Worm (Caenorhabditis elegans) whole organism, midembryonic: Measurements from ENCODE around the gene sahd-1.

Source experiments
- T22C8.4 ChIP-seq: fragments of 200-800 bp; sonication (Bioruptor generic); IDR thresholded peaks from 2 replicates; pipeline ENCODE4 v1.3.6; 2022; ENCODE audit warnings: missing genetic modification characterization, missing compliant biosample characterization
- flt-1 ChIP-seq: fragments of 200-800 bp; sonication (Bioruptor generic); IDR thresholded peaks from 2 replicates; pipeline ENCODE4 v1.3.6; 2022; ENCODE audit warnings: missing genetic modification characterization, missing compliant biosample characterization
- klf-2 ChIP-seq: fragments of 200-800 bp; sonication (Bioruptor generic); conservative IDR thresholded peaks from 2 replicates; pipeline ENCODE4 v1.3.6; 2022; ENCODE audit warnings: missing genetic modification reagents, missing genetic modification characterization, missing compliant biosample characterization
- ref-1 ChIP-seq: fragments of 200-800 bp; sonication (Bioruptor generic); conservative IDR thresholded peaks from 2 replicates; pipeline ENCODE4 v1.3.6; 2022; ENCODE audit warnings: missing genetic modification reagents, missing genetic modification characterization, missing compliant biosample characterization

- TF ChIP-seq klf-2 (GFP tag; lab: Robert Waterston, UW) (no peak), T22C8.4 (GFP tag; lab: Robert Waterston, UW) (peak; percentile 72), ref-1 (GFP tag; lab: Robert Waterston, UW) (no peak), flt-1 (no peak)
Measured at ce11 chrII:5460911-5461310, 53.8 kb downstream of the sahd-1 start.
